Fruit fly (Drosophila melanogaster) whole organism, prepupa: ENCODE data around the gene CG42240.

Experiments used
- CG10631 ChIP-seq: fragments of 200-800 bp; sonication (Bioruptor generic); optimal IDR thresholded peaks from 2 replicates; lab custom pipeline; 2016; ENCODE audit warnings: missing biosample characterization, missing genetic modification characterization
- CG10669 ChIP-seq: fragments of 200-800 bp; sonication (Bioruptor generic); optimal IDR thresholded peaks from 3 replicates; lab custom pipeline; 2018; ENCODE audit warnings: missing biosample characterization, mild to moderate bottlenecking, missing genetic modification characterization, moderate library complexity
- CG11294 ChIP-seq: fragments of 200-800 bp; sonication (Bioruptor generic); IDR thresholded peaks from 2 replicates; pipeline ENCODE4 v1.3.6; 2022; ENCODE audit warnings: missing biosample characterization, missing genetic modification characterization
- CG11762 ChIP-seq: fragments of 200-800 bp; sonication (Bioruptor generic); optimal IDR thresholded peaks from 3 replicates; lab custom pipeline; 2016; ENCODE audit warnings: missing biosample characterization, missing genetic modification characterization; ENCODE audit not compliant: insufficient read depth
- CG11902 ChIP-seq: fragments of 200-800 bp; sonication (Bioruptor generic); optimal IDR thresholded peaks from 3 replicates; lab custom pipeline; 2016; ENCODE audit warnings: missing biosample characterization, missing genetic modification characterization
- CG15336 ChIP-seq: fragments of 200-800 bp; sonication (Bioruptor generic); IDR thresholded peaks from 2 replicates; pipeline ENCODE4 v1.3.6; 2022; ENCODE audit warnings: missing biosample characterization, missing genetic modification characterization
- CG1621 ChIP-seq: fragments of 200-800 bp; sonication (Bioruptor generic); optimal IDR thresholded peaks from 3 replicates; lab custom pipeline; 2018; ENCODE audit warnings: missing biosample characterization, mild to moderate bottlenecking, missing genetic modification characterization
- CG16779 ChIP-seq: fragments of 200-800 bp; sonication (Bioruptor generic); optimal IDR thresholded peaks from 3 replicates; lab custom pipeline; 2017; ENCODE audit warnings: missing biosample characterization, mild to moderate bottlenecking, missing genetic modification characterization
- CG31627 ChIP-seq: fragments of 200-800 bp; sonication (Bioruptor generic); optimal IDR thresholded peaks from 3 replicates; lab custom pipeline; 2016; ENCODE audit warnings: missing biosample characterization, missing genetic modification characterization
- CG32006 ChIP-seq: fragments of 200-800 bp; sonication (Bioruptor generic); optimal IDR thresholded peaks from 3 replicates; lab custom pipeline; 2017; ENCODE audit warnings: missing biosample characterization, mild to moderate bottlenecking, missing genetic modification characterization
- CG34406 ChIP-seq: fragments of 200-800 bp; sonication (Bioruptor generic); optimal IDR thresholded peaks from 3 replicates; lab custom pipeline; 2016; ENCODE audit warnings: missing biosample characterization, missing genetic modification characterization
- CG3919 ChIP-seq: fragments of 200-800 bp; sonication (Bioruptor generic); optimal IDR thresholded peaks from 3 replicates; lab custom pipeline; 2016; ENCODE audit warnings: missing biosample characterization, missing genetic modification characterization
- CG4318 ChIP-seq: fragments of 200-800 bp; sonication (Bioruptor generic); optimal IDR thresholded peaks from 3 replicates; lab custom pipeline; 2017; ENCODE audit warnings: missing biosample characterization, mild to moderate bottlenecking, missing genetic modification characterization
- CG6276 ChIP-seq: fragments of 200-800 bp; sonication (Bioruptor generic); optimal IDR thresholded peaks from 2 replicates; lab custom pipeline; 2017; ENCODE audit warnings: missing biosample characterization, mild to moderate bottlenecking, missing genetic modification characterization
- CG6854 ChIP-seq: fragments of 200-800 bp; sonication (Bioruptor generic); optimal IDR thresholded peaks from 2 replicates; lab custom pipeline; 2017; ENCODE audit warnings: missing biosample characterization, mild to moderate bottlenecking, missing genetic modification characterization
- CG7368 ChIP-seq: fragments of 200-800 bp; sonication (Bioruptor generic); optimal IDR thresholded peaks from 3 replicates; lab custom pipeline; 2016; ENCODE audit warnings: missing biosample characterization, missing genetic modification characterization
- Eip75B ChIP-seq: fragments of 200-800 bp; sonication (Bioruptor generic); optimal IDR thresholded peaks from 3 replicates; lab custom pipeline; 2016; ENCODE audit warnings: missing biosample characterization, missing genetic modification characterization
- Ets21C ChIP-seq: fragments of 200-800 bp; sonication (Bioruptor generic); optimal IDR thresholded peaks from 3 replicates; lab custom pipeline; 2016; ENCODE audit warnings: missing biosample characterization, missing genetic modification characterization
- Ets96B ChIP-seq: fragments of 200-800 bp; optimal IDR thresholded peaks from 2 replicates; lab custom pipeline; 2019; ENCODE audit warnings: missing biosample characterization, mild to moderate bottlenecking, missing genetic modification characterization, moderate library complexity
- Hr38 ChIP-seq: sonication (Bioruptor generic); optimal IDR thresholded peaks from 2 replicates; lab custom pipeline; 2016; ENCODE audit warnings: missing biosample characterization, missing genetic modification characterization
- Hr39 ChIP-seq: fragments of 200-800 bp; sonication (Bioruptor generic); optimal IDR thresholded peaks from 2 replicates; lab custom pipeline; 2016; ENCODE audit warnings: missing biosample characterization, missing genetic modification characterization
- Met ChIP-seq: fragments of 200-800 bp; sonication (Bioruptor generic); optimal IDR thresholded peaks from 3 replicates; lab custom pipeline; 2016; ENCODE audit warnings: missing biosample characterization, missing genetic modification characterization
- Sox102F ChIP-seq: fragments of 200-800 bp; sonication (Bioruptor generic); optimal IDR thresholded peaks from 2 replicates; lab custom pipeline; 2016; ENCODE audit warnings: missing biosample characterization, mild to moderate bottlenecking, missing genetic modification characterization
- Sox14 ChIP-seq: fragments of 200-800 bp; sonication (Bioruptor generic); optimal IDR thresholded peaks from 3 replicates; lab custom pipeline; 2016; ENCODE audit warnings: missing biosample characterization, missing genetic modification characterization
- Sox15 ChIP-seq: fragments of 200-800 bp; sonication (Bioruptor generic); optimal IDR thresholded peaks from 3 replicates; lab custom pipeline; 2016; ENCODE audit warnings: missing biosample characterization, missing genetic modification characterization
- achi ChIP-seq: fragments of 200-800 bp; sonication (Bioruptor generic); optimal IDR thresholded peaks from 3 replicates; lab custom pipeline; 2016; ENCODE audit warnings: missing biosample characterization, missing genetic modification characterization
- acj6 ChIP-seq: fragments of 200-800 bp; sonication (Bioruptor generic); optimal IDR thresholded peaks from 3 replicates; lab custom pipeline; 2016; ENCODE audit warnings: missing biosample characterization, missing genetic modification characterization
- cyc ChIP-seq: fragments of 200-800 bp; sonication (Bioruptor generic); optimal IDR thresholded peaks from 3 replicates; lab custom pipeline; 2016; ENCODE audit warnings: missing biosample characterization, missing genetic modification characterization
- dac ChIP-seq: fragments of 200-800 bp; sonication (Bioruptor generic); optimal IDR thresholded peaks from 2 replicates; lab custom pipeline; 2017; ENCODE audit warnings: missing biosample characterization, mild to moderate bottlenecking, missing genetic modification characterization
- dsx ChIP-seq: fragments of 200-800 bp; optimal IDR thresholded peaks from 3 replicates; lab custom pipeline; 2019; ENCODE audit warnings: missing biosample characterization, mild to moderate bottlenecking, missing genetic modification characterization, moderate library complexity; ENCODE audit not compliant: poor library complexity, severe bottlenecking
- eg ChIP-seq: fragments of 200-800 bp; sonication (Bioruptor generic); IDR thresholded peaks from 3 replicates; pipeline ENCODE4 v1.3.6; 2022; ENCODE audit warnings: missing biosample characterization, missing genetic modification characterization
- esn ChIP-seq: fragments of 200-800 bp; sonication (Bioruptor generic); optimal IDR thresholded peaks from 2 replicates; lab custom pipeline; 2016; ENCODE audit warnings: missing biosample characterization, mild to moderate bottlenecking, missing genetic modification characterization, moderate library complexity
- fd59A ChIP-seq: fragments of 200-800 bp; sonication (Bioruptor generic); optimal IDR thresholded peaks from 2 replicates; lab custom pipeline; 2017; ENCODE audit warnings: missing biosample characterization, mild to moderate bottlenecking, missing genetic modification characterization, missing genetic modification reagents
- fd85E ChIP-seq: fragments of 200-800 bp; sonication (Bioruptor generic); optimal IDR thresholded peaks from 3 replicates; lab custom pipeline; 2016; ENCODE audit warnings: missing biosample characterization, missing genetic modification characterization
- lz ChIP-seq: fragments of 200-800 bp; sonication (Bioruptor generic); optimal IDR thresholded peaks from 3 replicates; lab custom pipeline; 2016; ENCODE audit warnings: missing biosample characterization, missing genetic modification characterization
- net ChIP-seq: fragments of 200-800 bp; sonication (Bioruptor generic); optimal IDR thresholded peaks from 3 replicates; lab custom pipeline; 2016; ENCODE audit warnings: missing biosample characterization, missing genetic modification characterization
- pdm3 ChIP-seq: fragments of 200-800 bp; sonication (Bioruptor generic); optimal IDR thresholded peaks from 3 replicates; lab custom pipeline; 2016; ENCODE audit warnings: missing biosample characterization, missing genetic modification characterization
- ss ChIP-seq, 2 experiments: fragments of 200-800 bp; sonication (Bioruptor generic); optimal IDR thresholded peaks; 2 replicates in 1 of 2; 3 replicates in 1 of 2; lab custom pipeline; 2017 to 2018; ENCODE audit warnings: mild to moderate bottlenecking in 2 of 2, missing biosample characterization in 2 of 2, missing genetic modification characterization in 2 of 2, moderate library complexity in 1 of 2
- svp ChIP-seq: fragments of 200-800 bp; sonication (Bioruptor generic); peaks from one replicate; lab custom pipeline; 2016; ENCODE audit warnings: missing biosample characterization, missing genetic modification characterization
- topi ChIP-seq: fragments of 200-800 bp; sonication (Bioruptor generic); optimal IDR thresholded peaks from 3 replicates; lab custom pipeline; 2016; ENCODE audit warnings: missing biosample characterization, missing genetic modification characterization
- vri ChIP-seq: fragments of 200-800 bp; sonication (Bioruptor generic); optimal IDR thresholded peaks from 3 replicates; lab custom pipeline; 2016; ENCODE audit warnings: missing biosample characterization, mild to moderate bottlenecking, missing genetic modification characterization

CG42240 gene

dm6 chrX:6353613-6353986 is 23.0 kb downstream of the CG42240 start (continued):
- peak; percentile 26 for TF ChIP-seq Sox14 (GFP tag; lab: Kevin White, UChicago)
- peak; percentile 54 for TF ChIP-seq CG7368 (GFP tag; lab: Kevin White, UChicago)
- TF ChIP-seq topi (GFP tag; lab: Kevin White, UChicago) = peak; percentile 70
- peak; percentile 83 for TF ChIP-seq esn (GFP tag; lab: Kevin White, UChicago)
- TF ChIP-seq CG11762 (GFP tag; lab: Kevin White, UChicago) = peak; percentile 66
- peak; percentile 57 for TF ChIP-seq CG31627
- TF ChIP-seq Ets96B (tag; lab: Kevin White, UChicago) = peak; percentile 54
- no peak for TF ChIP-seq fd85E (GFP tag; lab: Kevin White, UChicago)
- no peak for TF ChIP-seq vri (GFP tag; lab: Kevin White, UChicago)
- peak; percentile 68 for TF ChIP-seq CG15336
- peak; percentile 71 for TF ChIP-seq CG3919 (GFP tag; lab: Kevin White, UChicago)
- TF ChIP-seq net (GFP tag; lab: Kevin White, UChicago) = peak; percentile 74
- TF ChIP-seq Sox102F = peak; percentile 69
- TF ChIP-seq CG1621 (tag; lab: Kevin White, UChicago) = no peak
- TF ChIP-seq ss (GFP tag; optimal IDR thresholded peaks at IDR 0.05; lab: Kevin White, UChicago) = peak in 1 of 2 experiments; percentile 40
- TF ChIP-seq Ets21C (GFP tag; lab: Kevin White, UChicago) = no peak
- TF ChIP-seq Eip75B (GFP tag; lab: Kevin White, UChicago) = peak; percentile 59
- TF ChIP-seq Met (GFP tag; lab: Kevin White, UChicago) = peak; percentile 72
- TF ChIP-seq CG4318 (GFP tag; lab: Kevin White, UChicago) = peak; percentile 53
- peak; percentile 24 for TF ChIP-seq Hr39
- TF ChIP-seq CG10669 (GFP tag; lab: Kevin White, UChicago) = peak; percentile 52
- peak; percentile 40 for TF ChIP-seq dsx (GFP tag; lab: Kevin White, UChicago)
- TF ChIP-seq fd59A (GFP tag; lab: Kevin White, UChicago) = peak; percentile 24
- peak; percentile 43 for TF ChIP-seq CG11902 (GFP tag; lab: Kevin White, UChicago)

- TF ChIP-seq Met (GFP tag; lab: Kevin White, UChicago) (no peak), eg (GFP tag; lab: Robert Waterston, UW) (peak; percentile 20; the same call in 1 of the 3 replicates), CG15336 (0 out of 2 replicates have a peak, but pooled peaks have one; percentile 6), CG6276 (GFP tag; lab: Kevin White, UChicago) (peak; percentile 65), vri (GFP tag; lab: Kevin White, UChicago) (peak; percentile 22)
- TF ChIP-seq, all 60 proteins: peak for 4
Measured at dm6 chrX:6354163-6354562, 23.5 kb downstream of the CG42240 start.

dm6 chrX:6355090-6355679 is 24.5 kb downstream of the CG42240 start:
- TF ChIP-seq CG11294 (GFP tag; lab: Robert Waterston, UW) = no peak
- no peak for TF ChIP-seq CG4318 (GFP tag; lab: Kevin White, UChicago)
- no peak for TF ChIP-seq CG34406 (GFP tag; lab: Kevin White, UChicago)
- TF ChIP-seq vri (GFP tag; lab: Kevin White, UChicago) = peak; percentile 82
- no peak for TF ChIP-seq fd59A (GFP tag; lab: Kevin White, UChicago)
- TF ChIP-seq svp = peak; percentile 62

- TF ChIP-seq CG16779 (tag; lab: Kevin White, UChicago) = no peak
- peak; percentile 3 for TF ChIP-seq lz (GFP tag; lab: Kevin White, UChicago)
- TF ChIP-seq CG11762 (GFP tag; lab: Kevin White, UChicago) = peak; percentile 32
- TF ChIP-seq CG6854 (GFP tag; lab: Kevin White, UChicago) = no peak
- peak; percentile 16 for TF ChIP-seq vri (GFP tag; lab: Kevin White, UChicago)
- peak; percentile 47 for TF ChIP-seq CG10631 (GFP tag; lab: Kevin White, UChicago)
- no peak for TF ChIP-seq fd85E (GFP tag; lab: Kevin White, UChicago)
- peak; percentile 26 for TF ChIP-seq Sox14 (GFP tag; lab: Kevin White, UChicago)
- TF ChIP-seq net (GFP tag; lab: Kevin White, UChicago) = no peak
- peak; percentile 43 for TF ChIP-seq acj6 (GFP tag; lab: Kevin White, UChicago)
- TF ChIP-seq CG15336 = peak; percentile 73
- TF ChIP-seq Sox15 (GFP tag; lab: Kevin White, UChicago) = peak; percentile 30
- 0 out of 2 replicates have a peak, but pooled peaks have one; percentile 30 for TF ChIP-seq CG11294 (GFP tag; lab: Robert Waterston, UW)
- TF ChIP-seq dsx (GFP tag; lab: Kevin White, UChicago) = no peak
- TF ChIP-seq cyc = no peak
- TF ChIP-seq Hr38 = no peak
- TF ChIP-seq dac = peak; percentile 40
- no peak for TF ChIP-seq Hr39
- TF ChIP-seq achi (GFP tag; lab: Kevin White, UChicago) = peak; percentile 57
- no peak for TF ChIP-seq fd59A (GFP tag; lab: Kevin White, UChicago)
- peak; percentile 43 for TF ChIP-seq pdm3 (GFP tag; lab: Kevin White, UChicago)
- TF ChIP-seq CG32006 = peak; percentile 81
Measured at dm6 chrX:6356748-6357397, 26.2 kb downstream of the CG42240 start.
